Fruit fly (Drosophila melanogaster): ENCODE results near the gene Polr3H.

dm6 chr3L:11604227-11604626, 44.3 kb upstream of the Polr3H start:
- TF ChIP-seq CG4496 (GFP tag; IDR thresholded peaks at IDR 0.05): no peak
- TF ChIP-seq Pif1B (GFP tag; optimal IDR thresholded peaks at IDR 0.05): no peak
- TF ChIP-seq CG13204 (GFP tag; optimal IDR thresholded peaks at IDR 0.05): no peak
- TF ChIP-seq Snoo (tag; optimal IDR thresholded peaks at IDR 0.05): no peak
- TF ChIP-seq CG8301 (tag; optimal IDR thresholded peaks at IDR 0.05): no peak
- TF ChIP-seq EcR (GFP tag; optimal IDR thresholded peaks at IDR 0.05): no peak
- TF ChIP-seq rn (GFP tag; IDR thresholded peaks at IDR 0.05): no peak
- no peak for TF ChIP-seq CG34367 (tag; optimal IDR thresholded peaks at IDR 0.05)
- TF ChIP-seq CG8159 (tag; optimal IDR thresholded peaks at IDR 0.05): no peak
- TF ChIP-seq CG10348 (GFP tag; IDR thresholded peaks at IDR 0.05): no peak
